Fruit fly (Drosophila melanogaster): ENCODE measurements around the gene dbe.

DNA sequence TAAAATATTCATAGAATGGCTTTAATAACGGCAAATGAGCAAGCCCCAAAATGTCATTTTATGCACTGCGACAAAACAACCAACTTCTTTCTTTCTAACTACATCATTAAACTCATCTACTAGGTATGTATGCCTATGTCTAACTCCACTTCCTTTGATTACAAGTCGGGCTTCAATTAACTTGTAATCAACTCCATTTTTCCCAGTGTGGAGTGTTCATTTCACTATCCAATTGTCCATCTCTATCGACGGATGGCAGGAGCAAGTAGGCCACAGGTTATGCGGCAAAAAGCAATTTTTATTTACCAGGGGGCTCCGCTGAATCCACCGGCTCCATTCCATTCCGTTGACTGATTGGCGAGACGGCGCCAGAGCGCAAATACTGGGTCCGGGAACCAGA lies 34.1 kb upstream of the dbe start:
- TF ChIP-seq CG17806 (tag; optimal IDR thresholded peaks at IDR 0.05) (no peak), CG13204 (GFP tag; optimal IDR thresholded peaks at IDR 0.05) (no peak), EcR (GFP tag; optimal IDR thresholded peaks at IDR 0.05) (no peak), CG14655 (GFP tag; optimal IDR thresholded peaks at IDR 0.05) (no peak), CG34367 (tag; optimal IDR thresholded peaks at IDR 0.05) (no peak), gl (tag; optimal IDR thresholded peaks at IDR 0.05) (no peak), rn (GFP tag; IDR thresholded peaks at IDR 0.05) (no peak), CG15710 (tag; optimal IDR thresholded peaks at IDR 0.05) (no peak)

All from whole organism, pupa.